Fruit fly (Drosophila melanogaster) whole organism, embryonic: ENCODE results near the gene cindr.

ENCODE experiments used
- Abd-B ChIP-seq: fragments of 200-800 bp; sonication (Bioruptor generic); optimal IDR thresholded peaks from 2 replicates; lab custom pipeline; 2018; ENCODE audit warnings: missing biosample characterization, mild to moderate bottlenecking, missing genetic modification characterization, moderate library complexity
- Asciz ChIP-seq: fragments of 200-800 bp; sonication (Bioruptor generic); optimal IDR thresholded peaks from 2 replicates; lab custom pipeline; 2017; ENCODE audit warnings: missing biosample characterization, mild to moderate bottlenecking, missing genetic modification characterization, missing genetic modification reagents
- B-H2 ChIP-seq: fragments of 200-800 bp; sonication (Bioruptor generic); optimal IDR thresholded peaks from 2 replicates; lab custom pipeline; 2018; ENCODE audit warnings: missing biosample characterization, mild to moderate bottlenecking, missing genetic modification characterization
- BEAF-32 ChIP-seq: fragments of 200-800 bp; sonication (Bioruptor generic); optimal IDR thresholded peaks from 3 replicates; lab custom pipeline; 2017; ENCODE audit warnings: missing biosample characterization, missing genetic modification characterization, mild to moderate bottlenecking, moderate library complexity, missing genetic modification reagents
- BtbVII ChIP-seq: fragments of 200-800 bp; sonication (Bioruptor generic); optimal IDR thresholded peaks from 3 replicates; lab custom pipeline; 2017; ENCODE audit warnings: missing biosample characterization, mild to moderate bottlenecking, missing genetic modification characterization
- CG10147 ChIP-seq: fragments of 200-800 bp; sonication (Bioruptor generic); optimal IDR thresholded peaks from 2 replicates; lab custom pipeline; 2019; ENCODE audit warnings: missing biosample characterization, mild to moderate bottlenecking, missing genetic modification characterization, moderate library complexity
- CG11247 ChIP-seq: fragments of 200-800 bp; sonication (Bioruptor generic); IDR thresholded peaks from 2 replicates; pipeline ENCODE4 v1.3.6; 2022; ENCODE audit warnings: missing biosample characterization, missing genetic modification characterization
- CG12155 ChIP-seq: fragments of 200-800 bp; sonication (Bioruptor generic); optimal IDR thresholded peaks from 3 replicates; lab custom pipeline; 2016; ENCODE audit warnings: missing biosample characterization, missing genetic modification characterization
- CG12219 ChIP-seq: fragments of 200-800 bp; sonication (Bioruptor generic); optimal IDR thresholded peaks from 3 replicates; lab custom pipeline; 2018; ENCODE audit warnings: missing biosample characterization, mild to moderate bottlenecking, missing genetic modification characterization
- CG12659 ChIP-seq: fragments of 200-800 bp; sonication (Bioruptor generic); optimal IDR thresholded peaks from 3 replicates; lab custom pipeline; 2017; ENCODE audit warnings: mild to moderate bottlenecking, missing biosample characterization, missing genetic modification reagents, missing genetic modification characterization
- CG13424 ChIP-seq: fragments of 200-800 bp; sonication (Bioruptor generic); optimal IDR thresholded peaks from 2 replicates; lab custom pipeline; 2019; ENCODE audit warnings: missing biosample characterization, mild to moderate bottlenecking, missing genetic modification characterization, moderate library complexity
- CG15696 ChIP-seq: fragments of 200-800 bp; sonication (Bioruptor generic); optimal IDR thresholded peaks from 2 replicates; lab custom pipeline; 2019; ENCODE audit warnings: missing biosample characterization, mild to moderate bottlenecking, missing genetic modification characterization, moderate library complexity
- CG17568 ChIP-seq: fragments of 200-800 bp; sonication (Bioruptor generic); optimal IDR thresholded peaks from 2 replicates; lab custom pipeline; 2018; ENCODE audit warnings: missing biosample characterization, mild to moderate bottlenecking, missing genetic modification characterization, moderate library complexity
- CG2129 ChIP-seq: fragments of 200-800 bp; sonication (Bioruptor generic); IDR thresholded peaks from 2 replicates; pipeline ENCODE4 v1.3.6; 2022; ENCODE audit warnings: missing biosample characterization, missing genetic modification characterization; ENCODE audit not compliant: partially characterized antibody
- CG31441 ChIP-seq: fragments of 200-800 bp; sonication (Bioruptor generic); IDR thresholded peaks from 2 replicates; pipeline ENCODE4 v1.3.6; 2022; ENCODE audit warnings: missing biosample characterization, missing genetic modification characterization
- CG33557 ChIP-seq: fragments of 200-800 bp; sonication (Bioruptor generic); optimal IDR thresholded peaks from 2 replicates; lab custom pipeline; 2019; ENCODE audit warnings: missing biosample characterization, mild to moderate bottlenecking, missing genetic modification characterization, moderate library complexity
- CG34224 ChIP-seq: fragments of 200-800 bp; sonication (Bioruptor generic); IDR thresholded peaks from 3 replicates; pipeline ENCODE4 v1.3.6; 2022; ENCODE audit warnings: missing biosample characterization, missing genetic modification characterization; ENCODE audit not compliant: partially characterized antibody
- CG6765 ChIP-seq: fragments of 200-800 bp; sonication (Bioruptor generic); optimal IDR thresholded peaks from 3 replicates; lab custom pipeline; 2017; ENCODE audit warnings: missing biosample characterization, mild to moderate bottlenecking, missing genetic modification characterization
- CG6791 ChIP-seq: fragments of 200-800 bp; sonication (Bioruptor generic); IDR thresholded peaks from 3 replicates; pipeline ENCODE4 v1.3.6; 2022; ENCODE audit warnings: missing biosample characterization, missing genetic modification characterization; ENCODE audit not compliant: partially characterized antibody
- CG8290 ChIP-seq, 3 experiments: fragments of 200-800 bp; sonication (Bioruptor generic); optimal IDR thresholded peaks; 2 replicates each; lab custom pipeline; 2016 to 2019; ENCODE audit warnings: missing biosample characterization in 3 of 3, missing genetic modification characterization in 3 of 3, mild to moderate bottlenecking in 2 of 3, moderate library complexity in 1 of 3
- CG9727 ChIP-seq: fragments of 200-800 bp; sonication (Bioruptor generic); optimal IDR thresholded peaks from 3 replicates; lab custom pipeline; 2017; ENCODE audit warnings: missing biosample characterization, mild to moderate bottlenecking, missing genetic modification characterization
- CG9876 ChIP-seq: fragments of 200-800 bp; sonication (Bioruptor generic); optimal IDR thresholded peaks from 2 replicates; lab custom pipeline; 2016; ENCODE audit warnings: missing biosample characterization, missing genetic modification characterization
- CoRest ChIP-seq: fragments of 200-800 bp; sonication (Bioruptor generic); optimal IDR thresholded peaks from 3 replicates; lab custom pipeline; 2018; ENCODE audit warnings: missing biosample characterization, mild to moderate bottlenecking, missing genetic modification characterization, moderate library complexity
- HLH3B ChIP-seq: fragments of 200-800 bp; sonication (Bioruptor generic); IDR thresholded peaks from 2 replicates; pipeline ENCODE4 v1.3.6; 2022; ENCODE audit warnings: missing biosample characterization, missing genetic modification characterization
- Hmr ChIP-seq: fragments of 200-800 bp; sonication (Bioruptor generic); optimal IDR thresholded peaks from 3 replicates; lab custom pipeline; 2017; ENCODE audit warnings: mild to moderate bottlenecking, missing biosample characterization, missing genetic modification reagents, missing genetic modification characterization
- Max ChIP-seq: fragments of 200-800 bp; sonication (Bioruptor generic); optimal IDR thresholded peaks from 2 replicates; lab custom pipeline; 2016; ENCODE audit warnings: missing biosample characterization, mild to moderate bottlenecking, missing genetic modification characterization
- NFAT ChIP-seq: fragments of 200-800 bp; sonication (Bioruptor generic); IDR thresholded peaks from 2 replicates; pipeline ENCODE4 v1.3.6; 2022; ENCODE audit warnings: missing biosample characterization, missing genetic modification characterization
- Nf-YB ChIP-seq: fragments of 200-800 bp; sonication (Bioruptor generic); optimal IDR thresholded peaks from 3 replicates; lab custom pipeline; 2019; ENCODE audit warnings: missing biosample characterization, mild to moderate bottlenecking, missing genetic modification characterization, moderate library complexity
- Sin3A ChIP-seq: fragments of >200 bp; optimal IDR thresholded peaks from 2 replicates; lab custom pipeline; 2018
- Xbp1 ChIP-seq: fragments of 200-800 bp; sonication (Bioruptor generic); optimal IDR thresholded peaks from 3 replicates; lab custom pipeline; 2016; ENCODE audit warnings: missing biosample characterization, mild to moderate bottlenecking, missing genetic modification characterization
- ap ChIP-seq: fragments of 200-800 bp; sonication (Bioruptor generic); IDR thresholded peaks from 2 replicates; pipeline ENCODE4 v1.3.6; 2022; ENCODE audit warnings: missing biosample characterization, missing genetic modification characterization
- ci ChIP-seq: fragments of 200-800 bp; sonication (Bioruptor generic); IDR thresholded peaks from 3 replicates; pipeline ENCODE4 v1.3.6; 2022; ENCODE audit warnings: missing biosample characterization, missing genetic modification characterization
- fd102C ChIP-seq: fragments of 200-800 bp; sonication (Bioruptor generic); optimal IDR thresholded peaks from 2 replicates; lab custom pipeline; 2018; ENCODE audit warnings: missing biosample characterization, mild to moderate bottlenecking, missing genetic modification characterization, moderate library complexity
- jigr1 ChIP-seq: fragments of 200-800 bp; sonication (Bioruptor generic); IDR thresholded peaks from 3 replicates; pipeline ENCODE4 v1.3.6; 2022; ENCODE audit warnings: missing biosample characterization, missing genetic modification characterization
- jing ChIP-seq: fragments of 200-800 bp; sonication (Bioruptor generic); optimal IDR thresholded peaks from 2 replicates; lab custom pipeline; 2018; ENCODE audit warnings: missing biosample characterization, mild to moderate bottlenecking, missing genetic modification characterization
- ken ChIP-seq: fragments of 200-800 bp; sonication (Bioruptor generic); IDR thresholded peaks from 3 replicates; pipeline ENCODE4 v1.3.6; 2022; ENCODE audit warnings: missing biosample characterization, missing genetic modification characterization
- lbe ChIP-seq: fragments of 200-800 bp; sonication (Bioruptor generic); optimal IDR thresholded peaks from 2 replicates; lab custom pipeline; 2016; ENCODE audit warnings: missing biosample characterization, mild to moderate bottlenecking, missing genetic modification characterization
- nau ChIP-seq: fragments of 200-800 bp; sonication (Bioruptor generic); optimal IDR thresholded peaks from 3 replicates; lab custom pipeline; 2017; ENCODE audit warnings: missing biosample characterization, mild to moderate bottlenecking, missing genetic modification characterization, missing genetic modification reagents
- p53 ChIP-seq: fragments of 200-800 bp; sonication (Bioruptor generic); optimal IDR thresholded peaks from 2 replicates; lab custom pipeline; 2016; ENCODE audit warnings: missing biosample characterization, missing genetic modification characterization
- pfk ChIP-seq: fragments of 200-800 bp; sonication (Bioruptor generic); optimal IDR thresholded peaks from 2 replicates; lab custom pipeline; 2018; ENCODE audit warnings: missing biosample characterization, mild to moderate bottlenecking, missing genetic modification characterization, moderate library complexity
- pros ChIP-seq: fragments of 200-800 bp; sonication (Bioruptor generic); optimal IDR thresholded peaks from 3 replicates; lab custom pipeline; 2019; ENCODE audit warnings: missing biosample characterization, mild to moderate bottlenecking, missing genetic modification characterization, moderate library complexity
- ro ChIP-seq: fragments of 200-800 bp; sonication (Bioruptor generic); IDR thresholded peaks from 2 replicates; pipeline ENCODE4 v1.3.6; 2022; ENCODE audit warnings: missing biosample characterization, missing genetic modification characterization
- run ChIP-seq: fragments of 200-800 bp; sonication (Bioruptor generic); optimal IDR thresholded peaks from 3 replicates; lab custom pipeline; 2018; ENCODE audit warnings: missing biosample characterization, mild to moderate bottlenecking, missing genetic modification characterization
- slp2 ChIP-seq: fragments of 200-800 bp; sonication (Bioruptor generic); optimal IDR thresholded peaks from 2 replicates; lab custom pipeline; 2016; ENCODE audit warnings: missing biosample characterization, missing genetic modification characterization
- unc-4 ChIP-seq: fragments of 200-800 bp; sonication (Bioruptor generic); IDR thresholded peaks from 2 replicates; pipeline ENCODE4 v1.3.6; 2022; ENCODE audit warnings: missing biosample characterization, missing genetic modification characterization; ENCODE audit not compliant: partially characterized antibody
- unpg ChIP-seq: fragments of 200-800 bp; sonication (Bioruptor generic); optimal IDR thresholded peaks from 3 replicates; lab custom pipeline; 2018; ENCODE audit warnings: missing biosample characterization, mild to moderate bottlenecking, missing genetic modification characterization, moderate library complexity
- vvl ChIP-seq: fragments of 200-800 bp; sonication (Bioruptor generic); IDR thresholded peaks from 2 replicates; pipeline ENCODE4 v1.3.6; 2022; ENCODE audit warnings: missing biosample characterization, missing genetic modification characterization
- zf30C ChIP-seq: fragments of 200-800 bp; sonication (Bioruptor generic); optimal IDR thresholded peaks from 3 replicates; lab custom pipeline; 2018; ENCODE audit warnings: missing biosample characterization, mild to moderate bottlenecking, missing genetic modification characterization
- zfh1 ChIP-seq: fragments of 200-800 bp; sonication (Bioruptor generic); IDR thresholded peaks from 3 replicates; pipeline ENCODE4 v1.3.6; 2022; ENCODE audit warnings: missing biosample characterization, missing genetic modification characterization

Gene cindr

dm6 chr3R:30802115-30802682, 6.2 kb upstream of the cindr start (continued):
- no peak for TF ChIP-seq CG31441
- TF ChIP-seq CG6765 (GFP tag; lab: Kevin White, UChicago): peak; percentile 70
- TF ChIP-seq CG2129: no peak
- no peak; the same call in 2 of the 3 replicates for TF ChIP-seq zfh1 (GFP tag; lab: Robert Waterston, UW)
- TF ChIP-seq CG6791 (GFP tag; lab: Robert Waterston, UW): no peak
- TF ChIP-seq vvl (GFP tag; lab: Robert Waterston, UW): peak; percentile 41
- 0 out of 3 replicates have a peak, but pooled peaks have one; percentile 8 for TF ChIP-seq ci
- no peak for TF ChIP-seq CG12155 (GFP tag; lab: Kevin White, UChicago)
- TF ChIP-seq nau (GFP tag; lab: Kevin White, UChicago): no peak
- TF ChIP-seq pros (GFP tag; lab: Kevin White, UChicago): no peak
- TF ChIP-seq CG13424 (tag; lab: Kevin White, UChicago): no peak
- no peak for TF ChIP-seq CG8290 (GFP tag; optimal IDR thresholded peaks at IDR 0.05; lab: Kevin White, UChicago)
- peak in 1 of 2 experiments; percentile 81 for TF ChIP-seq CG8290 (tag; optimal IDR thresholded peaks at IDR 0.05; lab: Kevin White, UChicago)
- TF ChIP-seq pfk (GFP tag; lab: Kevin White, UChicago): no peak
- no peak for TF ChIP-seq HLH3B (GFP tag; lab: Robert Waterston, UW)
- TF ChIP-seq B-H2 (GFP tag; lab: Kevin White, UChicago): peak; percentile 55
- no peak for TF ChIP-seq BEAF-32 (GFP tag; lab: Kevin White, UChicago)
- no peak for TF ChIP-seq jing (GFP tag; lab: Kevin White, UChicago)
- no peak for TF ChIP-seq fd102C (GFP tag; lab: Kevin White, UChicago)
- no peak for TF ChIP-seq ro (GFP tag; lab: Robert Waterston, UW)
- no peak for TF ChIP-seq zf30C
- TF ChIP-seq CG12219: no peak
- TF ChIP-seq p53 (GFP tag; lab: Kevin White, UChicago): no peak
- no peak for TF ChIP-seq Asciz (GFP tag; lab: Kevin White, UChicago)
- TF ChIP-seq CG12659 (GFP tag; lab: Kevin White, UChicago): no peak
- peak; percentile 7 for TF ChIP-seq unpg
- no peak for TF ChIP-seq ap
- no peak for TF ChIP-seq Abd-B (GFP tag; lab: Kevin White, UChicago)
- no peak for TF ChIP-seq CG33557 (GFP tag; lab: Kevin White, UChicago)
- peak; percentile 21; the same call in 1 of the 2 replicates for TF ChIP-seq CG11247 (GFP tag; lab: Robert Waterston, UW)
- TF ChIP-seq Xbp1: no peak
- TF ChIP-seq CG15696 (tag; lab: Kevin White, UChicago): no peak
- TF ChIP-seq CG34224 (GFP tag; lab: Robert Waterston, UW): no peak
- peak; percentile 37; the same call in 1 of the 2 replicates for TF ChIP-seq NFAT (GFP tag; lab: Robert Waterston, UW)
- no peak for TF ChIP-seq Nf-YB (GFP tag; lab: Kevin White, UChicago)
- TF ChIP-seq Max (GFP tag; lab: Kevin White, UChicago): peak; percentile 3
- peak; percentile 30 for TF ChIP-seq CG17568 (GFP tag; lab: Kevin White, UChicago)
- TF ChIP-seq CG9727 (GFP tag; lab: Kevin White, UChicago): peak; percentile 7
- TF ChIP-seq CoRest (tag; lab: Kevin White, UChicago): no peak
- no peak for TF ChIP-seq CG9876 (GFP tag; lab: Kevin White, UChicago)
- TF ChIP-seq lbe (GFP tag; lab: Kevin White, UChicago): no peak
- TF ChIP-seq BtbVII: peak; percentile 26
- TF ChIP-seq Sin3A (lab: Kevin White, UChicago): no peak
- no peak for TF ChIP-seq unc-4 (GFP tag; lab: Robert Waterston, UW)
- TF ChIP-seq jigr1 (GFP tag; lab: Robert Waterston, UW): no peak
- no peak for TF ChIP-seq ken (GFP tag; lab: Robert Waterston, UW)
- peak; percentile 29 for TF ChIP-seq CG10147 (GFP tag; lab: Kevin White, UChicago)
- TF ChIP-seq slp2: no peak
- TF ChIP-seq run (tag; lab: Kevin White, UChicago): no peak
- TF ChIP-seq Hmr (GFP tag; lab: Kevin White, UChicago): peak; percentile 83
